Fruit fly (Drosophila melanogaster) whole organism: Measurements from ENCODE around the gene akirin.

ENCODE experiments used
- CG8478 ChIP-seq: fragments of >200 bp; optimal IDR thresholded peaks from 2 replicates; lab custom pipeline; 2018; ENCODE audit warnings: inconsistent platforms
- Dll ChIP-seq: fragments of >200 bp; optimal IDR thresholded peaks from 2 replicates; lab custom pipeline; 2017
- EcR ChIP-seq, 2 experiments: fragments of >200 bp; optimal IDR thresholded peaks; 2 replicates each; lab custom pipeline; 2017; ENCODE audit warnings: missing biosample characterization in 2 of 2, missing genetic modification characterization in 2 of 2, missing genetic modification reagents in 2 of 2
- pan ChIP-seq: fragments of >200 bp; optimal IDR thresholded peaks from 2 replicates; lab custom pipeline; 2017
- psq ChIP-seq: fragments of >200 bp; optimal IDR thresholded peaks from 2 replicates; lab custom pipeline; 2017
- usp ChIP-seq: fragments of >200 bp; optimal IDR thresholded peaks from 2 replicates; lab custom pipeline; 2017; ENCODE audit warnings: missing biosample characterization, missing genetic modification characterization, mixed read lengths

akirin gene

dm6 chr3L:7422578-7422977, 52.9 kb downstream of the akirin start:
- TF ChIP-seq usp, result no peak
- TF ChIP-seq CG8478 (lab: Kevin White, UChicago), result no peak
- no peak for TF ChIP-seq pan
- TF ChIP-seq EcR (GFP tag; optimal IDR thresholded peaks at IDR 0.05; lab: Kevin White, UChicago), result no peak
- TF ChIP-seq psq (lab: Kevin White, UChicago), result no peak
- TF ChIP-seq Dll, result no peak
